Worm (Caenorhabditis elegans): ENCODE data around the gene R01E6.7.

- TF ChIP-seq ceh-82 (tag; optimal IDR thresholded peaks at IDR 0.05) (no peak), ZK546.5 (tag; optimal IDR thresholded peaks at IDR 0.05) (no peak)
Observed at ce11 chrX:13596003-13596767, 26.4 kb upstream of the R01E6.7 start, which contains the start of gene F54B11.5.

Measured in whole organism, L3 larva.